Worm (Caenorhabditis elegans) whole organism, L1 larva: ENCODE measurements around the gene srt-24.

Source experiments
- C04F5.9 ChIP-seq: sonication (generic microtip); optimal IDR thresholded peaks from 2 replicates; lab custom pipeline; 2016; ENCODE audit warnings: missing genetic modification characterization, missing compliant biosample characterization
- C34B4.2 ChIP-seq: sonication (generic microtip); optimal IDR thresholded peaks from 2 replicates; lab custom pipeline; 2017; ENCODE audit warnings: mild to moderate bottlenecking, missing genetic modification characterization, missing compliant biosample characterization
- Y116A8C.19 ChIP-seq: sonication (generic microtip); optimal IDR thresholded peaks from 2 replicates; lab custom pipeline; 2016; ENCODE audit warnings: missing compliant biosample characterization, missing genetic modification characterization, borderline replicate concordance
- alr-1 ChIP-seq: fragments of 200-800 bp; sonication (Bioruptor generic); optimal IDR thresholded peaks from 2 replicates; lab custom pipeline; 2018; ENCODE audit warnings: borderline replicate concordance, mild to moderate bottlenecking, missing genetic modification characterization, missing compliant biosample characterization
- aly-2 ChIP-seq: fragments of 150-350 bp; optimal IDR thresholded peaks from 2 replicates; lab custom pipeline; 2014; ENCODE audit warnings: missing biosample characterization, missing genetic modification characterization
- blmp-1 ChIP-seq: fragments of 150-350 bp; optimal IDR thresholded peaks from 2 replicates; lab custom pipeline; 2014; ENCODE audit warnings: missing biosample characterization, missing genetic modification characterization
- ceh-63 ChIP-seq: fragments of 200-800 bp; sonication (Bioruptor generic); optimal IDR thresholded peaks from 2 replicates; lab custom pipeline; 2018; ENCODE audit warnings: mild to moderate bottlenecking, missing genetic modification characterization, missing compliant biosample characterization
- ceh-82 ChIP-seq, 3 experiments: fragments of 150-350 bp in 1 of 3; sonication (generic microtip) in 2 of 3; optimal IDR thresholded peaks; 2 replicates each; lab custom pipeline; 2014 to 2017; ENCODE audit warnings: missing biosample characterization in 3 of 3, missing genetic modification characterization in 3 of 3
- ceh-88 ChIP-seq: fragments of 200-800 bp; sonication (Bioruptor generic); IDR thresholded peaks from 2 replicates; pipeline ENCODE4 v1.3.6; 2022; ENCODE audit warnings: missing genetic modification characterization, missing compliant biosample characterization
- ceh-90 ChIP-seq: sonication (generic microtip); optimal IDR thresholded peaks from 2 replicates; lab custom pipeline; 2016; ENCODE audit warnings: missing genetic modification characterization, missing compliant biosample characterization
- ces-1 ChIP-seq: fragments of 150-350 bp; optimal IDR thresholded peaks from 2 replicates; lab custom pipeline; 2014; ENCODE audit warnings: missing biosample characterization, missing genetic modification reagents, missing genetic modification characterization
- dpl-1 ChIP-seq, 3 experiments: fragments of 150-350 bp in 2 of 3; sonication (generic microtip) in 1 of 3; optimal IDR thresholded peaks; 2 replicates each; lab custom pipeline; 2014 to 2017; ENCODE audit warnings: missing biosample characterization in 3 of 3, missing genetic modification characterization in 3 of 3, missing genetic modification reagents in 3 of 3
- dsc-1 ChIP-seq: sonication (generic microtip); optimal IDR thresholded peaks from 2 replicates; lab custom pipeline; 2016; ENCODE audit warnings: mild to moderate bottlenecking, missing genetic modification characterization, missing compliant biosample characterization
- efl-1 ChIP-seq, 4 experiments: fragments of 150-350 bp; optimal IDR thresholded peaks in 3 of 4; peaks in 1 of 4; 1 replicate in 1 of 4; 2 replicates in 3 of 4; lab custom pipeline; 2014; ENCODE audit warnings: missing biosample characterization in 2 of 4, missing genetic modification characterization in 2 of 4, missing genetic modification reagents in 2 of 4
- efl-3 ChIP-seq: fragments of 200-800 bp; sonication (Bioruptor generic); optimal IDR thresholded peaks from 2 replicates; lab custom pipeline; 2018; ENCODE audit warnings: mild to moderate bottlenecking, missing genetic modification characterization, missing compliant biosample characterization
- egl-13 ChIP-seq: sonication (generic microtip); optimal IDR thresholded peaks from 2 replicates; lab custom pipeline; 2016; ENCODE audit warnings: missing genotype, missing genetic modification reagents, missing genetic modification characterization, missing compliant biosample characterization
- egl-27 ChIP-seq, 2 experiments: fragments of 150-350 bp in 1 of 2; sonication (generic microtip); optimal IDR thresholded peaks; 3 replicates each; lab custom pipeline; 2017 to 2018; ENCODE audit warnings: missing biosample characterization in 2 of 2, missing genetic modification characterization in 2 of 2, missing genetic modification reagents in 2 of 2
- elt-2 ChIP-seq: sonication (generic microtip); optimal IDR thresholded peaks from 2 replicates; lab custom pipeline; 2016; ENCODE audit warnings: missing genetic modification characterization, mild to moderate bottlenecking, inconsistent platforms, missing compliant biosample characterization, missing genetic modification reagents
- fkh-10 ChIP-seq: sonication (generic microtip); optimal IDR thresholded peaks from 2 replicates; lab custom pipeline; 2017; ENCODE audit warnings: missing biosample characterization, missing genetic modification reagents, missing genetic modification characterization
- fkh-8 ChIP-seq: sonication (generic microtip); optimal IDR thresholded peaks from 2 replicates; lab custom pipeline; 2016; ENCODE audit warnings: mild to moderate bottlenecking, missing genetic modification characterization, missing compliant biosample characterization
- grh-1 ChIP-seq: fragments of 200-800 bp; sonication (Bioruptor generic); IDR thresholded peaks from 2 replicates; pipeline ENCODE4 v1.3.6; 2022; ENCODE audit warnings: missing genetic modification reagents, missing genetic modification characterization, missing compliant biosample characterization
- hlh-4 ChIP-seq: sonication (generic microtip); optimal IDR thresholded peaks from 2 replicates; lab custom pipeline; 2016; ENCODE audit warnings: mild to moderate bottlenecking, missing genetic modification characterization, missing compliant biosample characterization
- irx-1 ChIP-seq: sonication (generic microtip); optimal IDR thresholded peaks from 2 replicates; lab custom pipeline; 2016; ENCODE audit warnings: missing genetic modification characterization, missing compliant biosample characterization
- isw-1 ChIP-seq: fragments of 200-800 bp; sonication (Bioruptor generic); IDR thresholded peaks from 2 replicates; pipeline ENCODE4 v1.3.6; 2022; ENCODE audit warnings: missing genetic modification characterization, missing compliant biosample characterization
- lin-13 ChIP-seq: fragments of 150-350 bp; optimal IDR thresholded peaks from 2 replicates; lab custom pipeline; 2014; ENCODE audit warnings: missing biosample characterization, missing genetic modification reagents, missing genetic modification characterization
- lin-14 ChIP-seq: fragments of 200-800 bp; sonication (Bioruptor generic); optimal IDR thresholded peaks from 2 replicates; lab custom pipeline; 2018; ENCODE audit warnings: mild to moderate bottlenecking, missing genetic modification characterization, moderate library complexity, missing compliant biosample characterization
- mab-9 ChIP-seq: fragments of 200-800 bp; sonication (Bioruptor generic); IDR thresholded peaks from 2 replicates; pipeline ENCODE4 v1.3.6; 2022; ENCODE audit warnings: missing genetic modification reagents, missing genetic modification characterization, missing compliant biosample characterization
- mef-2 ChIP-seq: fragments of 150-350 bp; optimal IDR thresholded peaks from 2 replicates; lab custom pipeline; 2014; ENCODE audit warnings: missing biosample characterization, missing genetic modification characterization
- nhr-11 ChIP-seq: fragments of 150-350 bp; optimal IDR thresholded peaks from 2 replicates; lab custom pipeline; 2014; ENCODE audit warnings: missing biosample characterization, missing genetic modification characterization
- nhr-12 ChIP-seq: sonication (generic microtip); optimal IDR thresholded peaks from 2 replicates; lab custom pipeline; 2017; ENCODE audit warnings: missing biosample characterization, missing genetic modification characterization
- nhr-19 ChIP-seq: fragments of 200-800 bp; sonication (Bioruptor generic); conservative IDR thresholded peaks from 2 replicates; pipeline ENCODE4 v1.3.6; 2022; ENCODE audit warnings: missing genetic modification characterization, missing compliant biosample characterization
- nhr-28 ChIP-seq: fragments of 150-350 bp; optimal IDR thresholded peaks from 2 replicates; lab custom pipeline; 2014; ENCODE audit warnings: missing biosample characterization, missing genetic modification characterization
- nhr-47 ChIP-seq: sonication (generic microtip); optimal IDR thresholded peaks from 2 replicates; lab custom pipeline; 2016; ENCODE audit warnings: mild to moderate bottlenecking, missing genetic modification characterization, moderate library complexity, missing compliant biosample characterization
- nhr-71 ChIP-seq: sonication (generic microtip); optimal IDR thresholded peaks from 2 replicates; lab custom pipeline; 2016; ENCODE audit warnings: mild to moderate bottlenecking, missing genetic modification characterization, moderate library complexity, missing compliant biosample characterization
- nhr-76 ChIP-seq: sonication (generic microtip); optimal IDR thresholded peaks from 2 replicates; lab custom pipeline; 2017; ENCODE audit warnings: missing biosample characterization, missing genetic modification characterization
- pag-3 ChIP-seq: sonication (generic microtip); optimal IDR thresholded peaks from 2 replicates; lab custom pipeline; 2017; ENCODE audit warnings: missing genetic modification characterization, mild to moderate bottlenecking, missing compliant biosample characterization, antibody characterized with exemption, borderline replicate concordance; ENCODE audit not compliant: insufficient read depth
- pax-3 ChIP-seq: fragments of 200-800 bp; sonication (Bioruptor generic); optimal IDR thresholded peaks from 2 replicates; lab custom pipeline; 2018; ENCODE audit warnings: mild to moderate bottlenecking, missing genetic modification characterization, moderate library complexity, missing compliant biosample characterization
- skn-1 ChIP-seq: fragments of 150-350 bp; optimal IDR thresholded peaks from 2 replicates; lab custom pipeline; 2014; ENCODE audit warnings: missing biosample characterization, missing genetic modification characterization
- sox-4 ChIP-seq: sonication (generic microtip); optimal IDR thresholded peaks from 2 replicates; lab custom pipeline; 2016; ENCODE audit warnings: missing genetic modification characterization, missing compliant biosample characterization
- sptf-1 ChIP-seq: fragments of 150-350 bp; optimal IDR thresholded peaks from 2 replicates; lab custom pipeline; 2014; ENCODE audit warnings: missing biosample characterization, missing genetic modification characterization
- sup-37 ChIP-seq: fragments of 200-800 bp; sonication (Bioruptor generic); optimal IDR thresholded peaks from 2 replicates; lab custom pipeline; 2018; ENCODE audit warnings: mild to moderate bottlenecking, missing genetic modification characterization, missing compliant biosample characterization
- unc-130 ChIP-seq: fragments of 150-350 bp; optimal IDR thresholded peaks from 2 replicates; lab custom pipeline; 2017; ENCODE audit warnings: missing biosample characterization, missing genetic modification characterization, inconsistent platforms
- unc-30 ChIP-seq: sonication (generic microtip); optimal IDR thresholded peaks from 2 replicates; lab custom pipeline; 2017; ENCODE audit warnings: missing biosample characterization, missing genetic modification characterization
- unc-62 ChIP-seq: fragments of 150-350 bp; optimal IDR thresholded peaks from 2 replicates; lab custom pipeline; 2014; ENCODE audit warnings: missing biosample characterization, missing genetic modification reagents, missing genetic modification characterization
- vab-15 ChIP-seq: sonication (generic microtip); optimal IDR thresholded peaks from 2 replicates; lab custom pipeline; 2017; ENCODE audit warnings: missing genotype, mild to moderate bottlenecking, missing genetic modification characterization, missing compliant biosample characterization
- zag-1 ChIP-seq: fragments of 150-350 bp; optimal IDR thresholded peaks from 2 replicates; lab custom pipeline; 2014; ENCODE audit warnings: missing biosample characterization, missing genetic modification characterization
- ztf-11 ChIP-seq, 2 experiments: sonication (generic microtip); optimal IDR thresholded peaks; 2 replicates each; lab custom pipeline; 2016 to 2017; ENCODE audit warnings: missing genetic modification characterization in 2 of 2, missing biosample characterization in 1 of 2, missing compliant biosample characterization in 1 of 2

The srt-24 gene

DNA sequence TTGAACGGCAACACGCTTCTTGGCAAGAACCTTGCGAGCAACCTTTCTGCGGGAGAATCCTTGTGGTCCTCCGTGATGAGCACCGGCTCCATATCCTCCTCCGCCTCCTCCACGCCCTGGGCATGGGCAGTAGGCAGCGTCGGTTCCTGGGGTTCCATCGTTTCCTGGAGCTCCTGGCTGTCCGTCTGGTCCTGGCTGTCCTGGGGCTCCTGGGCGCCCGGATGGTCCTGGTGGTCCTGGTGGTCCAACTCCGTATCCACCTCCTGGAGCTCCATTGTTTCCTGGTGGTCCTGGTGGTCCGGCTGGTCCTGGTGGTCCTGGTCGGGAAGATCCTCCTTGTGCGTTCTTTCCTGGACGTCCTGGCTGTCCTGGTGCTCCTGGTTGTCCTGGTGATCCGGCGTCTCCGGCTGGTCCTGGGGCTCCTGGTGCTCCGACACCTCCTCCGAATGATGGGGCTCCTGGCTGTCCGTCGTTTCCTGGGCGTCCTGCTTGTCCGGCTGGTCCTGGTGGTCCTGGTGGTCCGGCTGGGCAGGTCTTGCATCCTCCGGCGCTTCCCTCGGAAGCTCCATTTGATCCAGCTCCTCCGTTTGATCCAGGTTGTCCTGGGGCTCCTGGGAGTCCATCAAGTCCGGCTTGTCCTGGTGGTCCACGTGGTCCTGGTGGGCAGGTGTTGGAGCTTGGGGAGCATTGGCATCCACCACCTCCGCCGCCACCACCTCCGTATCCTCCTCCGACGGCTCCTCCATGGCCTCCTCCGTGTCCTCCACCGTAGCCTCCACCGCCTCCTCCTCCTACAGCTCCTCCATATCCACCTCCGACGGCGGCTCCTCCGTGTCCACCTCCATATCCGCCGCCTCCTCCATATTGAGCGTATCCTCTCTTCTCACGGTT is 31.9 kb upstream of the srt-24 start:
- TF ChIP-seq sptf-1 (tag; lab: Kevin White, UChicago) (no peak), irx-1 (tag; lab: Kevin White, UChicago) (no peak), sox-4 (tag; lab: Kevin White, UChicago) (no peak), vab-15 (tag; lab: Kevin White, UChicago) (no peak), efl-1 (optimal IDR thresholded peaks at IDR 0.05; lab: Kevin White, UChicago) (no peak), efl-1 (GFP tag; optimal IDR thresholded peaks at IDR 0.05 in 1 of 2; lab: Kevin White, UChicago) (peak in 1 of 2 experiments; percentile 83), mab-9 (GFP tag; lab: Robert Waterston, UW) (no peak), hlh-4 (tag; lab: Kevin White, UChicago) (no peak), fkh-10 (GFP tag; lab: Kevin White, UChicago) (no peak)

DNA sequence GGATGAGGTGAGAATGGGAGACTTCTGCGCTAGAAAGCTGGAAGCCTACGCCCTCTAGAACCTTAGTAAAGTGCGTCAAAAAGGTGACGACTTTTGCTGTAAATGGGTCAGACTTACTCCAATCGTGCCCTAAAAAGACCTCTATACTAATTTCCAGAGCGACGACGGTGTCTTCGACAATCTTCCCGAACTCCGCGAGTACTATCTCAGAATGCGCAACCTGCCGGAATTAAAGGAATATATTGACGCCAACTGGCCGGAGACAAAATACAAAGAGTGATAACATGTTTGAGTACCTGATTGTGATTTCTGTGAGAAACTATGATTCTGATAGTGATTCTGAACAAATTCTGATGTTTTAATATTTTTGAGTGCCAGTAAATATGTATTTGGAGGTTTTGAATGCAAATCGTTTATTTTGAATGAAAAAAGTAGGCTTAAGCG is 31.2 kb upstream of the srt-24 start:
- TF ChIP-seq nhr-12 (tag; lab: Kevin White, UChicago) = no peak
- TF ChIP-seq ces-1 (GFP tag; lab: Kevin White, UChicago) = no peak
- TF ChIP-seq lin-14 (GFP tag; lab: Kevin White, UChicago) = no peak
- TF ChIP-seq mef-2 = no peak
- no peak for TF ChIP-seq pag-3 (tag; lab: Kevin White, UChicago)
- no peak for TF ChIP-seq nhr-11 (tag; lab: Kevin White, UChicago)
- no peak for TF ChIP-seq ztf-11 (tag; optimal IDR thresholded peaks at IDR 0.05; lab: Kevin White, UChicago)
- no peak for TF ChIP-seq irx-1 (tag; lab: Kevin White, UChicago)
- TF ChIP-seq isw-1 (GFP tag; lab: Robert Waterston, UW) = no peak
- TF ChIP-seq aly-2 (tag; lab: Kevin White, UChicago) = peak; percentile 63
- no peak for TF ChIP-seq alr-1 (tag; lab: Kevin White, UChicago)
- no peak for TF ChIP-seq blmp-1
- no peak for TF ChIP-seq dpl-1 (GFP tag; optimal IDR thresholded peaks at IDR 0.05; lab: Kevin White, UChicago)
- TF ChIP-seq nhr-28 (tag; lab: Kevin White, UChicago) = no peak
- no peak for TF ChIP-seq unc-30 (tag; lab: Kevin White, UChicago)
- TF ChIP-seq dsc-1 (tag; lab: Kevin White, UChicago) = no peak
- TF ChIP-seq ceh-63 (GFP tag; lab: Kevin White, UChicago) = no peak
- no peak for TF ChIP-seq unc-62 (GFP tag; lab: Kevin White, UChicago)
- TF ChIP-seq C04F5.9 (tag; lab: Kevin White, UChicago) = no peak
- TF ChIP-seq Y116A8C.19 (tag; lab: Kevin White, UChicago) = no peak
- peak; percentile 11 to 32 for TF ChIP-seq efl-1 (optimal IDR thresholded peaks at IDR 0.05; lab: Kevin White, UChicago)
- TF ChIP-seq efl-1 (GFP tag; optimal IDR thresholded peaks at IDR 0.05 in 1 of 2; lab: Kevin White, UChicago) = no peak
- TF ChIP-seq nhr-19 (GFP tag; lab: Robert Waterston, UW) = peak; percentile 35; the same call in 1 of the 2 replicates
- TF ChIP-seq sox-4 (tag; lab: Kevin White, UChicago) = no peak
- no peak for TF ChIP-seq egl-27 (tag; optimal IDR thresholded peaks at IDR 0.05; lab: Kevin White, UChicago)
- no peak for TF ChIP-seq zag-1 (tag; lab: Kevin White, UChicago)
- TF ChIP-seq nhr-76 (tag; lab: Kevin White, UChicago) = no peak
- peak; percentile 33 for TF ChIP-seq nhr-47 (tag; lab: Kevin White, UChicago)
- TF ChIP-seq sup-37 (GFP tag; lab: Kevin White, UChicago) = no peak
- no peak for TF ChIP-seq ceh-90 (tag; lab: Kevin White, UChicago)
- no peak for TF ChIP-seq unc-130 (tag; lab: Kevin White, UChicago)
- no peak for TF ChIP-seq C34B4.2 (tag; lab: Kevin White, UChicago)
- no peak for TF ChIP-seq fkh-8 (tag; lab: Kevin White, UChicago)
- no peak for TF ChIP-seq egl-13 (tag; lab: Kevin White, UChicago)
- no peak for TF ChIP-seq elt-2
- peak; percentile 69 for TF ChIP-seq nhr-71 (tag; lab: Kevin White, UChicago)
- no peak for TF ChIP-seq efl-3
- no peak for TF ChIP-seq skn-1 (tag; lab: Kevin White, UChicago)
- no peak for TF ChIP-seq lin-13 (GFP tag; lab: Kevin White, UChicago)
- peak; percentile 53; the same call in 1 of the 2 replicates for TF ChIP-seq grh-1
- no peak for TF ChIP-seq ceh-82 (tag; optimal IDR thresholded peaks at IDR 0.05; lab: Kevin White, UChicago)
- TF ChIP-seq pax-3 = no peak
- TF ChIP-seq ceh-88 (GFP tag; lab: Robert Waterston, UW) = no peak
